Fruit fly (Drosophila melanogaster) whole organism, wandering third instar larva: ENCODE measurements around the gene CG13053.

Experiments
- GATAd ChIP-seq: sonication (Bioruptor generic); optimal IDR thresholded peaks from 2 replicates; lab custom pipeline; 2016; ENCODE audit warnings: missing biosample characterization, missing genetic modification characterization
- lola ChIP-seq: fragments of >200 bp; optimal IDR thresholded peaks from 2 replicates; lab custom pipeline; 2017; ENCODE audit warnings: missing biosample characterization, missing genetic modification characterization
- pan ChIP-seq: fragments of >200 bp; optimal IDR thresholded peaks from 2 replicates; lab custom pipeline; 2017

- no peak for TF ChIP-seq lola (GFP tag; lab: Kevin White, UChicago)
- TF ChIP-seq GATAd (GFP tag; lab: Kevin White, UChicago) = no peak
- no peak for TF ChIP-seq pan
Observed at dm6 chr3L:16286258-16286657, 26.7 kb upstream of the CG13053 start.
